Worm (Caenorhabditis elegans): ENCODE measurements around the gene srx-54.

- no peak for TF ChIP-seq fos-1 (tag; optimal IDR thresholded peaks at IDR 0.05)
- no peak for TF ChIP-seq nhr-11 (tag; optimal IDR thresholded peaks at IDR 0.05)
- TF ChIP-seq F13H6.1 (tag; optimal IDR thresholded peaks at IDR 0.05): no peak
- TF ChIP-seq lin-13 (GFP tag; optimal IDR thresholded peaks at IDR 0.05): no peak
- no peak for TF ChIP-seq aly-2 (tag; optimal IDR thresholded peaks at IDR 0.05)
- no peak for TF ChIP-seq snpc-4 (tag; optimal IDR thresholded peaks at IDR 0.05)
- no peak for TF ChIP-seq nhr-25 (tag; optimal IDR thresholded peaks at IDR 0.05)
- no peak for TF ChIP-seq Y55F3AM.14 (GFP tag; optimal IDR thresholded peaks at IDR 0.05)
- no peak for TF ChIP-seq C34F6.9 (tag; optimal IDR thresholded peaks at IDR 0.05)
- TF ChIP-seq nhr-21 (tag; optimal IDR thresholded peaks at IDR 0.05): no peak
- no peak for TF ChIP-seq dmd-4 (tag; optimal IDR thresholded peaks at IDR 0.05)
These were observed 16.7 kb downstream of the srx-54 start, which contains the start of gene srz-95 for ce11 chrV:16991734-16992133.
